Fruit fly (Drosophila melanogaster) S2 (cell line): Measurements from ENCODE around the gene CG7394.

ENCODE experiments used
- CG8478 ChIP-seq: fragments of >200 bp; optimal IDR thresholded peaks from 2 replicates; lab custom pipeline; 2018
- CTCF ChIP-seq, 2 experiments: fragments of >200 bp; optimal IDR thresholded peaks; 2 replicates each; lab custom pipeline; 2018

- TF ChIP-seq CG8478 (no peak), CTCF (optimal IDR thresholded peaks at IDR 0.05; lab: Kevin White, UChicago) (no peak)
Observed at dm6 chr3L:11531300-11531699, 30.5 kb upstream of the CG7394 start.
